Worm (Caenorhabditis elegans): ENCODE measurements around the gene F41C3.7.

The F41C3.7 gene

DNA sequence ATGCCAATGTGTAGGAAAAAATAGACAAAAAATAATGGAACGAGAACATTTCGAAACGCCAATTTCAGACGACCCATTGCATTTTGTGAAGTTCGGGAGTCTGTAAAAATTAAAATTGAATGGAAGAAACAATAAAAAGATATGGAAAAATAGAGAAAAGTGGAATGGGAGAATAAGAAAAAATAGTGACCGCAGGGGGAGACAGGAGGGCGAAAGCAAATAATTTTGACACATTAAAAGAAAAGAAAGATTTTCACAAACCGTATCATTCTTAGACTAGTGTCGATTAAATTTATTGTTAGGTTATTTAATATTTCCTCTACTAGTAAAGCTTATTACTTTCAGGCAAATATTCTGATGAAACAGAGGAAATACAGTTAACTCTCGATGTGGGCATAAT lies 4.0 kb downstream of the F41C3.7 start, which contains the start of gene F41C3.11:
Gene F41C3.11 (minus strand): TSS at position 101 of the 400 bp plus-strand sequence.
- TF ChIP-seq somi-1 (GFP tag; optimal IDR thresholded peaks at IDR 0.05): no peak
- no peak for TF ChIP-seq die-1 (tag; optimal IDR thresholded peaks at IDR 0.05)

ce11 chrII:4734477-4734876 lies 4.6 kb downstream of the F41C3.7 start:
- no peak for TF ChIP-seq die-1 (tag; optimal IDR thresholded peaks at IDR 0.05)
- TF ChIP-seq lin-35 (GFP tag; optimal IDR thresholded peaks at IDR 0.05): no peak
- TF ChIP-seq ztf-6 (GFP tag; IDR thresholded peaks at IDR 0.05): no peak
- no peak for TF ChIP-seq rpc-1 (optimal IDR thresholded peaks at IDR 0.05)
- TF ChIP-seq rpc-1 (tag; optimal IDR thresholded peaks at IDR 0.05): no peak
- TF ChIP-seq F23B12.7 (tag; optimal IDR thresholded peaks at IDR 0.05; ENCODE audit: insufficient read depth): no peak
- no peak for TF ChIP-seq ztf-18 (tag; optimal IDR thresholded peaks at IDR 0.05)

DNA sequence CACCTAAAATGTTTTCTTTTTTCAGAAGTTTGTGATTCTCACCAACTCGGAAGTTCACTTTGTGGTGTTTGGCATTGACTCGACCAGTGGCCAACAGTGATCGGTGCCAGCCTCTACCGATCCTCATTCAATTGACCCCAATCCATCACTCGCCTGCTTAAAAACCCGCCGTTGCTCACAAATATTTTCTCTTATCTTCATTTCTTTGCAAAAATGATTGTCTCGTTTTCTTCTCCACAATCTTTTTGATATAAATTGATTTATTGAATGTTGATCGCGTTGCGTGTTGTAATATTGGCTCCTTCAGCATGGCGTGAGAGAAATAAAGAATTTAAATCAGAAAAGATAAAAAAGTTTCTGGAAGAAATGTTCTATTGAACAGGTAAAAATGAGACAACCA lies 6.8 kb downstream of the F41C3.7 start:
- TF ChIP-seq bed-1 (GFP tag; IDR thresholded peaks at IDR 0.05) (no peak), Y53G8AR.9 (GFP tag; conservative IDR thresholded peaks at IDR 0.05) (no peak), F23B12.7 (tag; optimal IDR thresholded peaks at IDR 0.05; ENCODE audit: insufficient read depth) (no peak), lin-40 (tag; optimal IDR thresholded peaks at IDR 0.05) (no peak), hmg-1.2 (GFP tag; IDR thresholded peaks at IDR 0.05) (no peak), F39B2.1 (GFP tag; IDR thresholded peaks at IDR 0.05) (no peak), pbrm-1 (GFP tag; IDR thresholded peaks at IDR 0.05) (no peak), B0261.1 (tag; optimal IDR thresholded peaks at IDR 0.05) (no peak), cebp-1 (GFP tag; IDR thresholded peaks at IDR 0.05) (no peak), cebp-1 (tag; optimal IDR thresholded peaks at IDR 0.05) (no peak)

DNA sequence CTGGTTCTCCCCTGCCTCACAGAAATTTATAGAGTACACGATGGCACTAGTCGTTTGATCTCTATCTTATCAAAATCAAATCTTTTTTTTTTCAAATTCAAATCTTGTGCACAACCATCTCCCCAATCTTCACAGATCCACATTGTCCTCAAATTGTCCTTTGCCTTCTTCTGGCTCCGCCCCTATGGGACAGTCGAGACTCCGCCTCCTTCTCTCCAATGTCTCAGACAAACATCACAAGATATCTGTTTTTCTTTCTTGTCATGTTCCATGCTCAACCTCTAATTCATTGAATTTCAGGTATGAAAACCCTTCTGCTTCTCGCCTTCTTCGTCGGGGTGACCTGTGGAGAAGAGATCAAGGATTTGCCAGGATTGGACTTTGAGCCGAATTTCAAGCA lies 7.5 kb downstream of the F41C3.7 start, which contains the start of gene ctsa-1.1:
Gene ctsa-1.1 (plus strand): TSS at position 301 of the 400 bp plus-strand sequence.
- TF ChIP-seq nfyb-1 (GFP tag; IDR thresholded peaks at IDR 0.05) (no peak), hsf-1 (GFP tag; IDR thresholded peaks at IDR 0.05) (0 out of 2 replicates have a peak, but pooled peaks have one; percentile 33)

ce11 chrII:4739984-4740462 lies 10.2 kb downstream of the F41C3.7 start, which contains the start of gene eas-1:
Gene eas-1 (plus strand): TSS chrII:4740412.
- TF ChIP-seq ceh-27 (GFP tag; optimal IDR thresholded peaks at IDR 0.05) (peak; percentile 91), bed-1 (GFP tag; IDR thresholded peaks at IDR 0.05) (no peak), T07F8.4 (tag; optimal IDR thresholded peaks at IDR 0.05) (no peak), hsf-1 (GFP tag; IDR thresholded peaks at IDR 0.05) (no peak), let-607 (tag; optimal IDR thresholded peaks at IDR 0.05) (peak; percentile 93 to 97), zfh-2 (GFP tag; conservative IDR thresholded peaks at IDR 0.05) (no peak), ztf-25 (GFP tag; IDR thresholded peaks at IDR 0.05) (peak; percentile 76; the same call in 1 of the 2 replicates), aptf-2 (GFP tag; conservative IDR thresholded peaks at IDR 0.05) (peak; percentile 76; the same call in 1 of the 2 replicates), bed-2 (GFP tag; IDR thresholded peaks at IDR 0.05) (peak; percentile 69; the same call in 1 of the 2 replicates), lag-1 (GFP tag; IDR thresholded peaks at IDR 0.05) (no peak), hmg-20 (GFP tag; IDR thresholded peaks at IDR 0.05) (peak; percentile 78), gei-17 (GFP tag; optimal IDR thresholded peaks at IDR 0.05) (no peak), lir-1 (GFP tag; conservative IDR thresholded peaks at IDR 0.05) (peak; percentile 79), attf-3 (GFP tag; conservative IDR thresholded peaks at IDR 0.05) (peak; percentile 51; the same call in 1 of the 2 replicates), lsl-1 (GFP tag; optimal IDR thresholded peaks at IDR 0.05) (peak; percentile 63), ztf-28 (GFP tag; IDR thresholded peaks at IDR 0.05) (no peak), ceh-91 (GFP tag; IDR thresholded peaks at IDR 0.05) (peak; percentile 50; the same call in 1 of the 2 replicates), hmg-1.2 (GFP tag; IDR thresholded peaks at IDR 0.05) (0 out of 2 replicates have a peak, but pooled peaks have one; percentile 23), D2030.7 (GFP tag; IDR thresholded peaks at IDR 0.05) (peak; percentile 70), hlh-12 (tag; optimal IDR thresholded peaks at IDR 0.05) (no peak), T26A5.8 (tag; optimal IDR thresholded peaks at IDR 0.05) (no peak), ceh-100 (GFP tag; IDR thresholded peaks at IDR 0.05) (peak; percentile 69), madf-6 (GFP tag; IDR thresholded peaks at IDR 0.05) (peak; percentile 69), madf-8 (GFP tag; conservative IDR thresholded peaks at IDR 0.05) (peak; percentile 45), tbx-9 (tag; optimal IDR thresholded peaks at IDR 0.05; ENCODE audit: borderline replicate concordance) (no peak)

All from whole organism, young adult.